Worm (Caenorhabditis elegans) whole organism, L2 larva: Measurements from ENCODE around the gene F42A9.11.

Experiments used
- C34F6.9 ChIP-seq: fragments of 150-350 bp; optimal IDR thresholded peaks from 2 replicates; lab custom pipeline; 2014; ENCODE audit warnings: missing biosample characterization, missing genetic modification characterization
- F13H6.1 ChIP-seq: sonication (generic microtip); optimal IDR thresholded peaks from 2 replicates; lab custom pipeline; 2016; ENCODE audit warnings: missing genetic modification characterization, missing compliant biosample characterization
- Y55F3AM.14 ChIP-seq: fragments of 200-800 bp; sonication (Bioruptor generic); optimal IDR thresholded peaks from 2 replicates; lab custom pipeline; 2018; ENCODE audit warnings: mild to moderate bottlenecking, missing genetic modification characterization, missing compliant biosample characterization
- ZK546.5 ChIP-seq: sonication (generic microtip); optimal IDR thresholded peaks from 2 replicates; lab custom pipeline; 2017; ENCODE audit warnings: missing biosample characterization, missing genetic modification characterization
- alr-1 ChIP-seq: fragments of 150-350 bp; optimal IDR thresholded peaks from 2 replicates; lab custom pipeline; 2014; ENCODE audit warnings: missing biosample characterization, missing genetic modification characterization
- aly-2 ChIP-seq: fragments of 150-350 bp; optimal IDR thresholded peaks from 2 replicates; lab custom pipeline; 2014; ENCODE audit warnings: missing biosample characterization, missing genetic modification characterization
- ama-1 ChIP-seq: fragments of 150-350 bp; optimal IDR thresholded peaks from 2 replicates; lab custom pipeline; 2018; ENCODE audit warnings: inconsistent platforms
- blmp-1 ChIP-seq: sonication (generic microtip); optimal IDR thresholded peaks from 2 replicates; lab custom pipeline; 2017; ENCODE audit warnings: missing genetic modification characterization, mild to moderate bottlenecking, missing compliant biosample characterization, antibody characterized with exemption, moderate library complexity; ENCODE audit not compliant: insufficient read depth
- ceh-16 ChIP-seq: fragments of 150-350 bp; optimal IDR thresholded peaks from 2 replicates; lab custom pipeline; 2014; ENCODE audit warnings: missing biosample characterization, missing genetic modification characterization
- ceh-82 ChIP-seq: fragments of 150-350 bp; optimal IDR thresholded peaks from 2 replicates; lab custom pipeline; 2014; ENCODE audit warnings: missing biosample characterization, missing genetic modification characterization
- crh-2 ChIP-seq: sonication (generic microtip); optimal IDR thresholded peaks from 2 replicates; lab custom pipeline; 2017; ENCODE audit warnings: missing biosample characterization, missing genetic modification characterization
- dmd-4 ChIP-seq: sonication (generic microtip); optimal IDR thresholded peaks from 2 replicates; lab custom pipeline; 2017; ENCODE audit warnings: missing biosample characterization, missing genetic modification characterization
- egl-27 ChIP-seq: sonication (generic microtip); optimal IDR thresholded peaks from 3 replicates; lab custom pipeline; 2017; ENCODE audit warnings: missing biosample characterization, missing genetic modification reagents, missing genetic modification characterization
- elt-3 ChIP-seq: sonication (generic microtip); optimal IDR thresholded peaks from 2 replicates; lab custom pipeline; 2017; ENCODE audit warnings: missing biosample characterization, missing genetic modification characterization
- gmeb-1 ChIP-seq: fragments of 150-350 bp; optimal IDR thresholded peaks from 2 replicates; lab custom pipeline; 2014; ENCODE audit warnings: missing biosample characterization, missing genetic modification characterization
- lin-11 ChIP-seq: fragments of 150-350 bp; sonication (generic microtip); optimal IDR thresholded peaks from 2 replicates; lab custom pipeline; 2014; ENCODE audit warnings: missing biosample characterization, missing genetic modification characterization, inconsistent platforms, mixed read lengths
- lin-13 ChIP-seq: fragments of 150-350 bp; optimal IDR thresholded peaks from 2 replicates; lab custom pipeline; 2014; ENCODE audit warnings: missing biosample characterization, missing genetic modification reagents, missing genetic modification characterization
- lin-39 ChIP-seq: fragments of 150-350 bp; optimal IDR thresholded peaks from 2 replicates; lab custom pipeline; 2014; ENCODE audit warnings: missing biosample characterization, missing genetic modification reagents, missing genetic modification characterization
- lsy-2 ChIP-seq, 2 experiments: fragments of 150-350 bp in 1 of 2; sonication (generic microtip) in 1 of 2; optimal IDR thresholded peaks; 2 replicates each; lab custom pipeline; 2014 to 2017; ENCODE audit warnings: missing biosample characterization in 2 of 2, missing genetic modification characterization in 2 of 2
- mbf-1 ChIP-seq: sonication (generic microtip); optimal IDR thresholded peaks from 2 replicates; lab custom pipeline; 2017; ENCODE audit warnings: missing biosample characterization, missing genetic modification characterization
- mdl-1 ChIP-seq, 2 experiments: fragments of 150-350 bp in 1 of 2; sonication (generic microtip) in 1 of 2; optimal IDR thresholded peaks; 2 replicates each; lab custom pipeline; 2017; ENCODE audit warnings: missing biosample characterization in 2 of 2, missing genetic modification characterization in 2 of 2
- nhr-11 ChIP-seq: fragments of 150-350 bp; optimal IDR thresholded peaks from 2 replicates; lab custom pipeline; 2014; ENCODE audit warnings: missing biosample characterization, missing genetic modification characterization
- nhr-129 ChIP-seq: fragments of 150-350 bp; optimal IDR thresholded peaks from 2 replicates; lab custom pipeline; 2014; ENCODE audit warnings: missing biosample characterization, missing genetic modification characterization
- nhr-21 ChIP-seq: fragments of 150-350 bp; optimal IDR thresholded peaks from 2 replicates; lab custom pipeline; 2014; ENCODE audit warnings: missing biosample characterization, missing genetic modification characterization
- nhr-23 ChIP-seq: fragments of 150-350 bp; optimal IDR thresholded peaks from 2 replicates; lab custom pipeline; 2014; ENCODE audit warnings: missing biosample characterization, missing genetic modification reagents, missing genetic modification characterization
- nhr-237 ChIP-seq: fragments of 150-350 bp; optimal IDR thresholded peaks from 2 replicates; lab custom pipeline; 2014; ENCODE audit warnings: missing biosample characterization, missing genetic modification characterization
- nhr-25 ChIP-seq: fragments of 150-350 bp; sonication (generic microtip); optimal IDR thresholded peaks from 3 replicates; lab custom pipeline; 2014; ENCODE audit warnings: missing biosample characterization, missing genetic modification characterization
- nhr-6 ChIP-seq: fragments of 150-350 bp; optimal IDR thresholded peaks from 2 replicates; lab custom pipeline; 2014; ENCODE audit warnings: missing biosample characterization, missing genetic modification characterization
- sem-4 ChIP-seq: fragments of 150-350 bp; optimal IDR thresholded peaks from 2 replicates; lab custom pipeline; 2014; ENCODE audit warnings: missing biosample characterization, missing genetic modification reagents, missing genetic modification characterization
- sma-9 ChIP-seq, 2 experiments: fragments of 150-350 bp in 1 of 2; sonication (generic microtip) in 1 of 2; optimal IDR thresholded peaks; 2 replicates each; lab custom pipeline; 2014 to 2016; ENCODE audit warnings: missing genetic modification characterization in 2 of 2, mild to moderate bottlenecking in 1 of 2, missing biosample characterization in 1 of 2, missing compliant biosample characterization in 1 of 2, missing genetic modification reagents in 1 of 2, moderate library complexity in 1 of 2
- snpc-4 ChIP-seq: fragments of 150-350 bp; optimal IDR thresholded peaks from 2 replicates; lab custom pipeline; 2014; ENCODE audit warnings: missing biosample characterization, missing genetic modification characterization
- unc-39 ChIP-seq: fragments of 150-350 bp; optimal IDR thresholded peaks from 2 replicates; lab custom pipeline; 2014; ENCODE audit warnings: missing biosample characterization, missing genetic modification characterization
- unc-55 ChIP-seq: fragments of 150-350 bp; sonication (generic microtip); optimal IDR thresholded peaks from 3 replicates; lab custom pipeline; 2014; ENCODE audit warnings: missing biosample characterization, missing genetic modification reagents, missing genetic modification characterization
- unc-62 ChIP-seq: fragments of 150-350 bp; optimal IDR thresholded peaks from 2 replicates; lab custom pipeline; 2014; ENCODE audit warnings: missing biosample characterization, missing genetic modification reagents, missing genetic modification characterization
- ztf-1 ChIP-seq: fragments of 200-800 bp; sonication (Bioruptor generic); conservative IDR thresholded peaks from 2 replicates; pipeline ENCODE4 v1.3.6; 2022; ENCODE audit warnings: missing genetic modification characterization, missing compliant biosample characterization
- ztf-4 ChIP-seq: fragments of 150-350 bp; optimal IDR thresholded peaks from 2 replicates; lab custom pipeline; 2014; ENCODE audit warnings: missing biosample characterization, missing genetic modification characterization

The F42A9.11 gene

DNA sequence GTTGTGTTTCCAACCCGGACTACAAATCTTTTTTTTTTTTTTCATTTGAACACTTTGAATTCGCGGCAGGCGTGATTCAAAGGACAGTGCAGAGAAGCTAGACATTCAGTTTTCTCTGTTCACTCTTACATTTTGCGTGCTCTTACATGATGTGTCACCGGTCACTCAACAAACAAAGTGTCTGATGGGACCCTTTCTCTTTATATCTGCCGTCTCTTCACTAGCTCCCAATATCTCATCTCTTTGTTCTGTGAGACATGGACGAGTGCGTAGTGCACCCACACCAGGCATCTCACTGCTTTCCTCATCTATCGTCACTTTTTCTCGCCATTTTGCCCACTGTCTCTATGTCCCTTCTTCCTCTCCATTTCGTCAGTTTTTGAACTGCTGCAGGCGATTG lies 40.4 kb upstream of the F42A9.11 start (continued):
- TF ChIP-seq aly-2 (tag; lab: Kevin White, UChicago) (no peak), nhr-21 (peak; percentile 5), egl-27 (peak; percentile 58), lsy-2 (tag; optimal IDR thresholded peaks at IDR 0.05; lab: Kevin White, UChicago) (peak; percentile 20 to 71)

DNA sequence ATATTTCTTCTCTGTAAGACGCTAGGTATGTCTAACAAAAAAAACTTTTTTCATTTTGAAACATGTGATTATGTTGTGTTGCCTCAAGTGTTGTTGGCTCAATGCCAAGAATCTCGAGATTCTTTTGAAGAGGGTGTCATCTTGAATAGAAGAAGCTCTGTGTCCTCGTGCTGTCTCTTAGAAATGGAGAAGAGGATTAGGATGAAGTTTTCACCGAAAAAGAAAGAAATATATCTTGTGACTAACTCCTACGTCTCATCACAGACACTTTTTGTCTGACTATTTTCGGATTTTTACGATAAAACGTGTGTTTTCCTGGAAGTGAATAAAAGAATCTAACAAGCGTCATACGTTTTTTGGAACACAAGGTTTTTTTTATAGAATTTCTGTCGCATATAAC lies 39.8 kb upstream of the F42A9.11 start:
- TF ChIP-seq Y55F3AM.14 (GFP tag; lab: Kevin White, UChicago) (no peak), gmeb-1 (tag; lab: Kevin White, UChicago) (no peak), ztf-1 (GFP tag; lab: Robert Waterston, UW) (no peak), crh-2 (tag; lab: Kevin White, UChicago) (peak; percentile 45), sem-4 (no peak), snpc-4 (no peak), unc-55 (GFP tag; lab: Kevin White, UChicago) (no peak), lin-39 (tag; lab: Kevin White, UChicago) (no peak), alr-1 (no peak), mdl-1 (tag; optimal IDR thresholded peaks at IDR 0.05; lab: Kevin White, UChicago) (no peak), blmp-1 (tag; lab: Kevin White, UChicago) (no peak), elt-3 (tag; lab: Kevin White, UChicago) (no peak), ceh-16 (tag; lab: Kevin White, UChicago) (no peak), nhr-25 (tag; lab: Kevin White, UChicago) (no peak), nhr-6 (tag; lab: Kevin White, UChicago) (no peak), dmd-4 (tag; lab: Kevin White, UChicago) (no peak), ZK546.5 (tag; lab: Kevin White, UChicago) (no peak), ztf-4 (tag; lab: Kevin White, UChicago) (no peak), lin-11 (tag; lab: Kevin White, UChicago) (no peak), nhr-11 (tag; lab: Kevin White, UChicago) (no peak), sma-9 (GFP tag; optimal IDR thresholded peaks at IDR 0.05; lab: Kevin White, UChicago) (peak; percentile 16), sma-9 (tag; optimal IDR thresholded peaks at IDR 0.05; lab: Kevin White, UChicago) (no peak), mbf-1 (tag; lab: Kevin White, UChicago) (no peak), C34F6.9 (tag; lab: Kevin White, UChicago) (peak; percentile 29), unc-62 (no peak), nhr-129 (no peak), lin-13 (GFP tag; lab: Kevin White, UChicago) (no peak), unc-39 (tag; lab: Kevin White, UChicago) (no peak)

DNA sequence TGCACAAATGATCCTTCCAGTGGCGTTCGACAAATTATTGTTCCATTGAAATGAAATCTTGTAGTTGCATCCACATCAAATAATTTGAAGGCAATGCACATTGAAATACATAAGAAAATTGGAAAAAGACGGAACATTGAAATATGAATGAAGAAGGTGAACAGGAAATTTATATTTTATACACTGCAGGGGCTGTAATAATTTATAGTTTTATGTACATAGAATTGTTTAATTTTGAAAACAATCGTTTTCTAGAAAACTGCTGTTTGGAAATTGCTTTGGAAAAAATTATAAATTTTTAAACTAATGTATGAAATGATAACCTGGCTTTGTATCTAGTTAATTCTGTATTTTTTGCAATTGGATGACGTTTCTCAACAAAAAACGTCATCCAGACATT lies 32.1 kb upstream of the F42A9.11 start, which contains the start of gene Y59H11AR.3:
TSS of gene Y59H11AR.3 (minus strand) at position 101 of the 400 bp plus-strand sequence.
- TF ChIP-seq nhr-23 (tag; lab: Kevin White, UChicago) (no peak), ama-1 (lab: Kevin White, UChicago) (no peak), egl-27 (no peak), unc-55 (GFP tag; lab: Kevin White, UChicago) (no peak), gmeb-1 (tag; lab: Kevin White, UChicago) (no peak), mbf-1 (tag; lab: Kevin White, UChicago) (no peak), ceh-82 (tag; lab: Kevin White, UChicago) (no peak), F13H6.1 (tag; lab: Kevin White, UChicago) (no peak), mdl-1 (tag; optimal IDR thresholded peaks at IDR 0.05; lab: Kevin White, UChicago) (no peak), lin-11 (tag; lab: Kevin White, UChicago) (no peak)

DNA sequence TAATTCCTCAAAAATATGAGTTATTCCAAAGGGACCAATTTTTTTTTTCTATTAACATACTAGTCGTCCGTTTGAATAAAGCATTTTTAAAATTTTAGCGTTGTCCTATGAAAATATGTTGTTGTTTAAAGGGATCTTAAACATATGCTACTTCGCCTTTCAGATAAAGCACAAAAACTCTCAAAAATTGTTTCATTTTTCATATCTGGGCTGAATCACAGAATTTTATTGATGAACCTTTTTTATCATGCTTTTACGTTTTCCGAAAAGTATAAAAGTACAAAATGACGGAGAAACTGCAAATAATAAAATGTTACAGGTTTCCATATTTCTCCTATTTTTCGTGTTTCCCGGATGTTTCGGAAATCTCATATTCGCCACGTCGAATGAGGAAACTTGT lies 31.7 kb upstream of the F42A9.11 start, which contains the start of gene clec-181:
TSS of gene clec-181 (plus strand) at position 301 of the 400 bp plus-strand sequence.
- TF ChIP-seq nhr-23 (tag; lab: Kevin White, UChicago) (no peak), dmd-4 (tag; lab: Kevin White, UChicago) (no peak), nhr-237 (tag; lab: Kevin White, UChicago) (no peak), egl-27 (no peak), ama-1 (lab: Kevin White, UChicago) (no peak)
